Worm (Caenorhabditis elegans) whole organism, mixed stage, embryonic: ENCODE data around the gene dpy-17.
"Not testable (repeated sequence)": the region's sequence is repeated elsewhere in the genome, so short reads cannot be mapped to it uniquely, and the experiment has no call there.

Experiments
- M03D4.4 ChIP-seq: sonication (generic microtip); optimal IDR thresholded peaks from 2 replicates; lab custom pipeline; 2017; ENCODE audit warnings: mild to moderate bottlenecking, missing genetic modification characterization, missing compliant biosample characterization
- bed-3 ChIP-seq: fragments of 200-800 bp; sonication (Bioruptor generic); optimal IDR thresholded peaks from 3 replicates; lab custom pipeline; 2018; ENCODE audit warnings: mild to moderate bottlenecking, missing genetic modification characterization, moderate library complexity, missing compliant biosample characterization
- blmp-1 ChIP-seq: fragments of 150-350 bp; optimal IDR thresholded peaks from 2 replicates; lab custom pipeline; 2014; ENCODE audit warnings: missing biosample characterization, missing genetic modification characterization
- ceh-39 ChIP-seq: fragments of 150-350 bp; optimal IDR thresholded peaks from 2 replicates; lab custom pipeline; 2014; ENCODE audit warnings: missing biosample characterization, missing genetic modification characterization
- ceh-83 ChIP-seq: fragments of 200-800 bp; sonication (Bioruptor generic); optimal IDR thresholded peaks from 2 replicates; lab custom pipeline; 2018; ENCODE audit warnings: mild to moderate bottlenecking, missing genetic modification characterization, missing compliant biosample characterization
- ces-1 ChIP-seq: fragments of 150-350 bp; optimal IDR thresholded peaks from 2 replicates; lab custom pipeline; 2014; ENCODE audit warnings: missing biosample characterization, missing genetic modification reagents, missing genetic modification characterization
- cnd-1 ChIP-seq: fragments of 200-800 bp; sonication (Bioruptor generic); optimal IDR thresholded peaks from 2 replicates; lab custom pipeline; 2018; ENCODE audit warnings: mild to moderate bottlenecking, missing genetic modification characterization, missing compliant biosample characterization
- drap-1 ChIP-seq: fragments of 200-800 bp; sonication (Bioruptor generic); optimal IDR thresholded peaks from 3 replicates; lab custom pipeline; 2018; ENCODE audit warnings: mild to moderate bottlenecking, missing genetic modification characterization, missing compliant biosample characterization
- elt-1 ChIP-seq: sonication (generic microtip); optimal IDR thresholded peaks from 2 replicates; lab custom pipeline; 2017; ENCODE audit warnings: missing genetic modification characterization, mild to moderate bottlenecking, missing compliant biosample characterization, antibody characterized with exemption, moderate library complexity, borderline replicate concordance; ENCODE audit not compliant: insufficient read depth
- elt-3 ChIP-seq: fragments of 150-350 bp; optimal IDR thresholded peaks from 2 replicates; lab custom pipeline; 2014; ENCODE audit warnings: missing biosample characterization, missing genetic modification characterization
- flh-1 ChIP-seq: fragments of 200-800 bp; sonication (Bioruptor generic); optimal IDR thresholded peaks from 2 replicates; lab custom pipeline; 2018; ENCODE audit warnings: mild to moderate bottlenecking, missing genetic modification characterization, moderate library complexity, missing compliant biosample characterization
- ham-2 ChIP-seq: fragments of 200-800 bp; sonication (Bioruptor generic); optimal IDR thresholded peaks from 2 replicates; lab custom pipeline; 2018; ENCODE audit warnings: mild to moderate bottlenecking, missing genetic modification characterization, missing compliant biosample characterization
- hlh-1 ChIP-seq: fragments of 150-350 bp; optimal IDR thresholded peaks from 2 replicates; lab custom pipeline; 2014; ENCODE audit warnings: missing biosample characterization, missing genetic modification reagents, missing genetic modification characterization
- lin-13 ChIP-seq: fragments of 150-350 bp; optimal IDR thresholded peaks from 2 replicates; lab custom pipeline; 2014; ENCODE audit warnings: missing biosample characterization, missing genetic modification characterization
- lin-32 ChIP-seq: fragments of 200-800 bp; sonication (Bioruptor generic); optimal IDR thresholded peaks from 2 replicates; lab custom pipeline; 2018; ENCODE audit warnings: mild to moderate bottlenecking, missing genetic modification characterization, missing compliant biosample characterization
- lsy-2 ChIP-seq: fragments of 150-350 bp; optimal IDR thresholded peaks from 2 replicates; lab custom pipeline; 2014; ENCODE audit warnings: missing biosample characterization, missing genetic modification characterization
- mab-5 ChIP-seq: fragments of 150-350 bp; optimal IDR thresholded peaks from 2 replicates; lab custom pipeline; 2014; ENCODE audit warnings: missing biosample characterization, missing genetic modification characterization
- mep-1 ChIP-seq: fragments of 150-350 bp; optimal IDR thresholded peaks from 2 replicates; lab custom pipeline; 2017; ENCODE audit warnings: missing biosample characterization, missing genetic modification reagents, missing genetic modification characterization, inconsistent platforms
- mls-2 ChIP-seq: sonication (generic microtip); optimal IDR thresholded peaks from 2 replicates; lab custom pipeline; 2016; ENCODE audit warnings: mild to moderate bottlenecking, missing genetic modification characterization, moderate library complexity, missing compliant biosample characterization
- nhr-12 ChIP-seq: fragments of 150-350 bp; optimal IDR thresholded peaks from 2 replicates; lab custom pipeline; 2014; ENCODE audit warnings: missing biosample characterization, missing genetic modification characterization
- nhr-2 ChIP-seq: fragments of 150-350 bp; optimal IDR thresholded peaks from 2 replicates; lab custom pipeline; 2014; ENCODE audit warnings: missing biosample characterization, missing genetic modification characterization
- nhr-237 ChIP-seq: fragments of 150-350 bp; optimal IDR thresholded peaks from 2 replicates; lab custom pipeline; 2014; ENCODE audit warnings: missing biosample characterization, missing genetic modification characterization
- nhr-28 ChIP-seq: fragments of 150-350 bp; optimal IDR thresholded peaks from 2 replicates; lab custom pipeline; 2014; ENCODE audit warnings: missing biosample characterization, missing genetic modification characterization
- pha-4 ChIP-seq: fragments of 150-350 bp; optimal IDR thresholded peaks from 2 replicates; lab custom pipeline; 2018; ENCODE audit warnings: missing biosample characterization, missing genetic modification reagents, missing genetic modification characterization
- sem-2 ChIP-seq: fragments of 200-800 bp; sonication (Bioruptor generic); optimal IDR thresholded peaks from 2 replicates; lab custom pipeline; 2018; ENCODE audit warnings: mild to moderate bottlenecking, missing genetic modification characterization, missing compliant biosample characterization
- snpc-4 ChIP-seq: fragments of 150-350 bp; optimal IDR thresholded peaks from 2 replicates; lab custom pipeline; 2014; ENCODE audit warnings: missing biosample characterization, missing genetic modification characterization
- sptf-1 ChIP-seq: sonication (generic microtip); optimal IDR thresholded peaks from 2 replicates; lab custom pipeline; 2017; ENCODE audit warnings: mild to moderate bottlenecking, missing genetic modification characterization, moderate library complexity, missing compliant biosample characterization
- tbx-8 ChIP-seq: fragments of 200-800 bp; sonication (Bioruptor generic); optimal IDR thresholded peaks from 2 replicates; lab custom pipeline; 2018; ENCODE audit warnings: mild to moderate bottlenecking, missing genetic modification characterization, moderate library complexity, missing compliant biosample characterization
- unc-120 ChIP-seq: sonication (generic microtip); optimal IDR thresholded peaks from 2 replicates; lab custom pipeline; 2017; ENCODE audit warnings: missing genetic modification characterization, missing compliant biosample characterization; ENCODE audit not compliant: poor library complexity, severe bottlenecking
- unc-39 ChIP-seq: fragments of 150-350 bp; optimal IDR thresholded peaks from 2 replicates; lab custom pipeline; 2014; ENCODE audit warnings: missing biosample characterization, missing genetic modification characterization
- unc-62 ChIP-seq: fragments of 150-350 bp; optimal IDR thresholded peaks from 2 replicates; lab custom pipeline; 2014; ENCODE audit warnings: missing biosample characterization, missing genetic modification reagents, missing genetic modification characterization
- zip-8 ChIP-seq: fragments of 150-350 bp; optimal IDR thresholded peaks from 2 replicates; lab custom pipeline; 2014; ENCODE audit warnings: missing biosample characterization, missing genetic modification characterization
- ztf-11 ChIP-seq: fragments of 150-350 bp; optimal IDR thresholded peaks from 2 replicates; lab custom pipeline; 2014; ENCODE audit warnings: missing biosample characterization, missing genetic modification characterization

Gene dpy-17

ce11 chrIII:5106893-5107471 lies at the start of gene dpy-17:
Gene dpy-17, plus strand, starts transcription at chrIII:5107330.
- TF ChIP-seq ztf-11 (no peak), mls-2 (tag; lab: Kevin White, UChicago) (peak; percentile 17), mab-5 (no peak), sptf-1 (tag; lab: Kevin White, UChicago) (peak; percentile 19), pha-4 (tag; lab: Kevin White, UChicago) (no peak), elt-3 (tag; lab: Kevin White, UChicago) (peak; percentile 71), nhr-12 (tag; lab: Kevin White, UChicago) (no peak), lsy-2 (tag; lab: Kevin White, UChicago) (peak; percentile 60), unc-62 (peak; percentile 23), snpc-4 (no peak), nhr-2 (no peak), zip-8 (tag; lab: Kevin White, UChicago) (no peak), elt-1 (tag; lab: Kevin White, UChicago) (peak; percentile 93)

- TF ChIP-seq sem-2 (no peak), ceh-39 (tag; lab: Kevin White, UChicago) (no peak), elt-3 (tag; lab: Kevin White, UChicago) (no peak), nhr-2 (no peak)
Measured at ce11 chrIII:5061798-5062197, 45.3 kb upstream of the dpy-17 start, which contains the start of gene C45G9.10. Gene C45G9.10, minus strand, starts transcription at chrIII:5061898.

ce11 chrIII:5062406-5062805 lies 44.7 kb upstream of the dpy-17 start, which contains the start of gene C45G9.4:
Gene C45G9.4, plus strand, starts transcription at chrIII:5062706.
- not testable (repeated sequence) for TF ChIP-seq mep-1, drap-1, hlh-1
- TF ChIP-seq, all 35 proteins: peak for 0; not testable (repeated sequence) for 35

ce11 chrIII:5068675-5069233 lies 38.4 kb upstream of the dpy-17 start, which contains the start of the genes C45G9.11 and C45G9.2:
Gene C45G9.11, minus strand, starts transcription at chrIII:5068725.
Gene C45G9.2, plus strand, starts transcription at chrIII:5069066.
- TF ChIP-seq sem-2 (no peak), ces-1 (GFP tag; lab: Kevin White, UChicago) (peak; percentile 82), blmp-1 (tag; lab: Kevin White, UChicago) (no peak), mep-1 (peak; percentile 59), tbx-8 (GFP tag; lab: Kevin White, UChicago) (no peak), hlh-1 (peak; percentile 16), lin-32 (GFP tag; lab: Kevin White, UChicago) (peak; percentile 39), ceh-83 (GFP tag; lab: Kevin White, UChicago) (peak; percentile 36)

ce11 chrIII:5071509-5071908 lies 35.6 kb upstream of the dpy-17 start, which contains the start of gene C45G9.12:
Gene C45G9.12, minus strand, starts transcription at chrIII:5071609.
- TF ChIP-seq bed-3 (GFP tag; lab: Kevin White, UChicago) (no peak), cnd-1 (tag; lab: Kevin White, UChicago) (no peak), zip-8 (tag; lab: Kevin White, UChicago) (no peak), blmp-1 (tag; lab: Kevin White, UChicago) (no peak), nhr-12 (tag; lab: Kevin White, UChicago) (no peak), nhr-28 (tag; lab: Kevin White, UChicago) (no peak), ceh-39 (tag; lab: Kevin White, UChicago) (no peak), lin-13 (tag; lab: Kevin White, UChicago) (no peak), lsy-2 (tag; lab: Kevin White, UChicago) (no peak), pha-4 (tag; lab: Kevin White, UChicago) (no peak), ztf-11 (no peak), nhr-2 (no peak), drap-1 (no peak), M03D4.4 (no peak), hlh-1 (no peak), ham-2 (GFP tag; lab: Kevin White, UChicago) (no peak), mls-2 (tag; lab: Kevin White, UChicago) (no peak)

- TF ChIP-seq tbx-8 (GFP tag; lab: Kevin White, UChicago), result no peak
- no peak for TF ChIP-seq pha-4 (tag; lab: Kevin White, UChicago)
- no peak for TF ChIP-seq sem-2
- TF ChIP-seq lin-13 (tag; lab: Kevin White, UChicago), result no peak
- TF ChIP-seq snpc-4, result no peak
- TF ChIP-seq ceh-83 (GFP tag; lab: Kevin White, UChicago), result no peak
- TF ChIP-seq mab-5, result no peak
- TF ChIP-seq flh-1 (GFP tag; lab: Kevin White, UChicago), result no peak
- no peak for TF ChIP-seq unc-62
- TF ChIP-seq unc-39 (tag; lab: Kevin White, UChicago), result no peak
- no peak for TF ChIP-seq unc-120
- no peak for TF ChIP-seq mls-2 (tag; lab: Kevin White, UChicago)
- TF ChIP-seq nhr-2, result no peak
- TF ChIP-seq blmp-1 (tag; lab: Kevin White, UChicago), result no peak
- TF ChIP-seq lin-32 (GFP tag; lab: Kevin White, UChicago), result no peak
- no peak for TF ChIP-seq M03D4.4
- TF ChIP-seq drap-1, result no peak
- TF ChIP-seq nhr-237 (tag; lab: Kevin White, UChicago), result no peak
Measured at ce11 chrIII:5074398-5074797, 32.7 kb upstream of the dpy-17 start, which contains the start of gene ttbk-6. Gene ttbk-6, plus strand, starts transcription at chrIII:5074698.
